Fruit fly (Drosophila melanogaster): ENCODE results near the gene btd.
A peak's percentile ranks its signal among the peaks of the same experiment; 100 is the strongest.

The btd gene

dm6 chrX:9687623-9688022 is 6.4 kb upstream of the btd start (continued):
- TF ChIP-seq scrt (GFP tag; optimal IDR thresholded peaks at IDR 0.05) (peak; percentile 92), nom (GFP tag; optimal IDR thresholded peaks at IDR 0.05) (peak; percentile 94), Hr39 (optimal IDR thresholded peaks at IDR 0.05) (no peak), Optix (GFP tag; IDR thresholded peaks at IDR 0.05) (peak; percentile 79), Mad (GFP tag; optimal IDR thresholded peaks at IDR 0.05) (peak; percentile 87), ab (GFP tag; optimal IDR thresholded peaks at IDR 0.05) (peak; percentile 50), Nf-YC (tag; optimal IDR thresholded peaks at IDR 0.05) (peak; percentile 89), CG6254 (GFP tag; optimal IDR thresholded peaks at IDR 0.05) (peak; percentile 94), chif (GFP tag; optimal IDR thresholded peaks at IDR 0.05) (peak; percentile 61 to 77), tio (GFP tag; optimal IDR thresholded peaks at IDR 0.05) (peak; percentile 87), prd (optimal IDR thresholded peaks at IDR 0.05) (no peak), prd (GFP tag; IDR thresholded peaks at IDR 0.05) (peak; percentile 91), CG5245 (GFP tag; optimal IDR thresholded peaks at IDR 0.05) (peak; percentile 82), Pdp1 (GFP tag; optimal IDR thresholded peaks at IDR 0.05) (peak; percentile 77 to 100), nau (GFP tag; optimal IDR thresholded peaks at IDR 0.05) (peak; percentile 93), CG7745 (tag; optimal IDR thresholded peaks at IDR 0.05) (peak; percentile 49), Poxn (GFP tag; IDR thresholded peaks at IDR 0.05) (peak; percentile 77), CG8388 (GFP tag; optimal IDR thresholded peaks at IDR 0.05) (peak; percentile 95), HLH3B (GFP tag; IDR thresholded peaks at IDR 0.05) (peak; percentile 93), gfzf (GFP tag; optimal IDR thresholded peaks at IDR 0.05) (peak; percentile 32), Stat92E (GFP tag; optimal IDR thresholded peaks at IDR 0.05) (peak in 1 of 3 experiments; percentile 74), CG11696 (GFP tag; IDR thresholded peaks at IDR 0.05) (peak; percentile 87), dimm (GFP tag; IDR thresholded peaks at IDR 0.05) (peak; percentile 76), CG10366 (GFP tag; IDR thresholded peaks at IDR 0.05) (peak; percentile 90), aop (GFP tag; IDR thresholded peaks at IDR 0.05) (0 out of 2 replicates have a peak, but pooled peaks have one; percentile 45), sd (tag; optimal IDR thresholded peaks at IDR 0.05) (peak; percentile 84), corto (GFP tag; optimal IDR thresholded peaks at IDR 0.05) (no peak), CG11560 (tag; IDR thresholded peaks at IDR 0.05) (peak; percentile 78; the same call in 2 of the 3 replicates), pita (GFP tag; optimal IDR thresholded peaks at IDR 0.05) (peak; percentile 93), ranshi (GFP tag; IDR thresholded peaks at IDR 0.05) (peak; percentile 92), CG10209 (GFP tag; optimal IDR thresholded peaks at IDR 0.05) (peak; percentile 93), Neu2 (GFP tag; optimal IDR thresholded peaks at IDR 0.05; ENCODE audit: borderline replicate concordance) (peak; percentile 30), Eip74EF (GFP tag; optimal IDR thresholded peaks at IDR 0.05) (peak in 1 of 2 experiments; percentile 96), ken (GFP tag; IDR thresholded peaks at IDR 0.05) (peak; percentile 90), Dll (GFP tag; IDR thresholded peaks at IDR 0.05; ENCODE audit: partially characterized antibody) (no peak), ato (GFP tag; IDR thresholded peaks at IDR 0.05; ENCODE audit: partially characterized antibody) (no peak), schlank (tag; optimal IDR thresholded peaks at IDR 0.05) (peak; percentile 91), Hr3 (GFP tag; optimal IDR thresholded peaks at IDR 0.05) (peak; percentile 90), CG3995 (GFP tag; optimal IDR thresholded peaks at IDR 0.05) (peak; percentile 38), CG12104 (GFP tag; optimal IDR thresholded peaks at IDR 0.05) (peak; percentile 94), MBD-R2 (GFP tag; IDR thresholded peaks at IDR 0.05) (peak; percentile 88), emc (GFP tag; optimal IDR thresholded peaks at IDR 0.05) (peak; percentile 70), lola (GFP tag; optimal IDR thresholded peaks at IDR 0.05) (peak in 1 of 3 experiments; percentile 94), Vsx1 (GFP tag; optimal IDR thresholded peaks at IDR 0.05) (peak; percentile 90), Hand (GFP tag; optimal IDR thresholded peaks at IDR 0.05) (peak; percentile 94), CG4820 (GFP tag; optimal IDR thresholded peaks at IDR 0.05) (peak; percentile 91), gcm (GFP tag; optimal IDR thresholded peaks at IDR 0.05) (peak; percentile 98), chinmo (GFP tag; IDR thresholded peaks at IDR 0.05; ENCODE audit: partially characterized antibody) (no peak), CG6175 (GFP tag; IDR thresholded peaks at IDR 0.05) (peak; percentile 92)
